Worm (Caenorhabditis elegans): ENCODE measurements around the gene cht-4.

DNA sequence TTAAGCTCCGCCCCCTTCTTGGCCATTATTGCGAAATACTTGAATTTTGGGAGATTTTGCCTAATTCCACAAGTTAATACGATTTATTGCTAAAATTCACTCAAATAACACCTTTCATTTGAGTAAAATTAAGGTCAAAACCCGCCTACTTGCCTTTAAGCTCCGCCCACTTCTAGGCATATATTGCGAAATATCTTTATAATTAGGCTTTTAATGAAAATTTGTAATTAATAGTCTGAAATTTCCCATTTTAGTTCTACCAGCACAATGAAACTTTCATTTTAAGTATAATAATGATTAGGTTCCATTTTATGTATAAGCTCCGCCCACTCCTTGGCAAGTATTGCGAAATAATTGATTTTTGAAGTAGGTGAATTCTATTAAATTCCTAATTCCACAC, 17.5 kb upstream of the cht-4 start:
- TF ChIP-seq klf-2 (GFP tag; conservative IDR thresholded peaks at IDR 0.05) = no peak
- no peak for TF ChIP-seq ref-1 (GFP tag; conservative IDR thresholded peaks at IDR 0.05)

Measured in whole organism, midembryonic.